Fruit fly (Drosophila melanogaster): ENCODE data around the gene IFT57.

Gene IFT57

DNA sequence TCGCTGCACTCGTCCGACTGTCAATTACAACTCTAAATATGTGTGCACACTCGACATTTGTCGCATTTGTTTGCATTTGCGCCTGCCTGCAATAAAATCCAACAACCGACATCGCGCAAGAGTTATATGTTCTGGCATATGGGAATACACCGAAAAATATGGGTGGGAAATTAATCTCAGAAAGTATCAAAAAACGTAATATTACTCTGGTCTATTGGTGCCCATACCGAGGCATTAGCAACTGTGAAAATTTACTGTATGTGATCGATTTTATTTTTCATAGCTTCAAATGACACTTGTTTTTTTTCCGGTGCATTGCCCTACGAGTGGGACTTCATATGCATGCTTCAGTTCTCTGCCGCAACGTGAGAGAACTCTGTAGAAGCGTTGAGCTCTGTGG is 43.3 kb downstream of the IFT57 start (continued):
- TF ChIP-seq CG10147 (GFP tag; optimal IDR thresholded peaks at IDR 0.05), result no peak
- TF ChIP-seq klu (GFP tag; IDR thresholded peaks at IDR 0.05), result peak; percentile 36
- no peak for TF ChIP-seq pzg (GFP tag; optimal IDR thresholded peaks at IDR 0.05)
- TF ChIP-seq Hr78 (GFP tag; optimal IDR thresholded peaks at IDR 0.05), result peak in 1 of 2 experiments; percentile 16
- peak; percentile 83 for TF ChIP-seq CG15601 (tag; optimal IDR thresholded peaks at IDR 0.05)
- peak; percentile 80 for TF ChIP-seq CG4424 (GFP tag; optimal IDR thresholded peaks at IDR 0.05)
- peak; percentile 65 for TF ChIP-seq CG30403 (GFP tag; optimal IDR thresholded peaks at IDR 0.05)
- TF ChIP-seq CG17912 (GFP tag; optimal IDR thresholded peaks at IDR 0.05), result no peak
- peak; percentile 76 for TF ChIP-seq grau (tag; optimal IDR thresholded peaks at IDR 0.05)
- TF ChIP-seq CG31441 (GFP tag; IDR thresholded peaks at IDR 0.05), result no peak; the same call in none of the 2 replicates
- peak; percentile 81 for TF ChIP-seq CG10366 (GFP tag; IDR thresholded peaks at IDR 0.05)
- peak; percentile 82 for TF ChIP-seq Sox102F (GFP tag; optimal IDR thresholded peaks at IDR 0.05)
- no peak for TF ChIP-seq bbx (GFP tag; IDR thresholded peaks at IDR 0.05; ENCODE audit: partially characterized antibody)
- no peak for TF ChIP-seq hth (optimal IDR thresholded peaks at IDR 0.05)
- peak; percentile 19 for TF ChIP-seq MTF-1 (GFP tag; optimal IDR thresholded peaks at IDR 0.05; ENCODE audit: borderline replicate concordance)
- no peak for TF ChIP-seq CG1832 (GFP tag; optimal IDR thresholded peaks at IDR 0.05)
- TF ChIP-seq nerfin-1 (tag; optimal IDR thresholded peaks at IDR 0.05), result peak; percentile 69
- no peak for TF ChIP-seq CG9932 (GFP tag; IDR thresholded peaks at IDR 0.05)
- peak; percentile 83 for TF ChIP-seq CG18262 (tag; optimal IDR thresholded peaks at IDR 0.05)
- TF ChIP-seq Xbp1 (GFP tag; optimal IDR thresholded peaks at IDR 0.05), result peak; percentile 79
- TF ChIP-seq CG7372 (GFP tag; IDR thresholded peaks at IDR 0.05), result peak; percentile 57
- TF ChIP-seq CG13775 (GFP tag; optimal IDR thresholded peaks at IDR 0.05), result peak; percentile 72
- no peak for TF ChIP-seq zfh2 (GFP tag; optimal IDR thresholded peaks at IDR 0.05)
- TF ChIP-seq mirr (GFP tag; optimal IDR thresholded peaks at IDR 0.05), result no peak
- peak; percentile 72 for TF ChIP-seq NC2β (GFP tag; optimal IDR thresholded peaks at IDR 0.05)
- no peak for TF ChIP-seq bowl (GFP tag; IDR thresholded peaks at IDR 0.05)
- peak; percentile 35 for TF ChIP-seq CG12744 (GFP tag; optimal IDR thresholded peaks at IDR 0.05)
- TF ChIP-seq Atf3 (GFP tag; optimal IDR thresholded peaks at IDR 0.05), result peak; percentile 75
- peak; percentile 77 for TF ChIP-seq CG10654 (GFP tag; optimal IDR thresholded peaks at IDR 0.05)
- TF ChIP-seq Bgb (GFP tag; IDR thresholded peaks at IDR 0.05; ENCODE audit: partially characterized antibody), result no peak
- TF ChIP-seq fru (optimal IDR thresholded peaks at IDR 0.05), result no peak
- peak; percentile 81 for TF ChIP-seq CG12236 (GFP tag; optimal IDR thresholded peaks at IDR 0.05)
- peak; percentile 33; the same call in 1 of the 2 replicates for TF ChIP-seq Dip2 (GFP tag; IDR thresholded peaks at IDR 0.05)
- TF ChIP-seq CG8388 (GFP tag; optimal IDR thresholded peaks at IDR 0.05), result peak; percentile 87
- no peak for TF ChIP-seq CG15073 (GFP tag; optimal IDR thresholded peaks at IDR 0.05)
- TF ChIP-seq sd (tag; optimal IDR thresholded peaks at IDR 0.05), result no peak
- TF ChIP-seq CG2875 (GFP tag; optimal IDR thresholded peaks at IDR 0.05), result peak; percentile 71
- TF ChIP-seq CG10267 (tag; optimal IDR thresholded peaks at IDR 0.05), result peak; percentile 70
- no peak for TF ChIP-seq kni (GFP tag; optimal IDR thresholded peaks at IDR 0.05)
- peak; percentile 22 for TF ChIP-seq eyg (GFP tag; optimal IDR thresholded peaks at IDR 0.05)
- no peak for TF ChIP-seq cas (GFP tag; IDR thresholded peaks at IDR 0.05)
- peak; percentile 36 for TF ChIP-seq CG15011 (GFP tag; optimal IDR thresholded peaks at IDR 0.05)
- TF ChIP-seq CG34224 (GFP tag; IDR thresholded peaks at IDR 0.05; ENCODE audit: partially characterized antibody), result no peak
- peak; percentile 76 for TF ChIP-seq CG3065 (GFP tag; optimal IDR thresholded peaks at IDR 0.05)
- peak; percentile 83 for TF ChIP-seq phol (tag; optimal IDR thresholded peaks at IDR 0.05)
- peak; percentile 77 to 79 for TF ChIP-seq dpn (GFP tag; optimal IDR thresholded peaks at IDR 0.05)
- TF ChIP-seq Ptx1 (GFP tag; IDR thresholded peaks at IDR 0.05), result peak; percentile 80
- TF ChIP-seq tap (tag; optimal IDR thresholded peaks at IDR 0.05), result peak; percentile 61
- 0 out of 2 replicates have a peak, but pooled peaks have one; percentile 34 for TF ChIP-seq CG11085 (GFP tag; IDR thresholded peaks at IDR 0.05)
- no peak for TF ChIP-seq cg (GFP tag; optimal IDR thresholded peaks at IDR 0.05)
- TF ChIP-seq CG34422 (GFP tag; IDR thresholded peaks at IDR 0.05), result peak; percentile 81; the same call in 2 of the 3 replicates
